Worm (Caenorhabditis elegans) whole organism, mixed stage, embryonic: ENCODE data around the gene T13F3.4.

ENCODE experiments used
- bed-3 ChIP-seq: fragments of 200-800 bp; sonication (Bioruptor generic); optimal IDR thresholded peaks from 3 replicates; lab custom pipeline; 2018; ENCODE audit warnings: mild to moderate bottlenecking, missing genetic modification characterization, moderate library complexity, missing compliant biosample characterization
- drap-1 ChIP-seq: fragments of 200-800 bp; sonication (Bioruptor generic); optimal IDR thresholded peaks from 3 replicates; lab custom pipeline; 2018; ENCODE audit warnings: mild to moderate bottlenecking, missing genetic modification characterization, missing compliant biosample characterization
- elt-3 ChIP-seq: fragments of 150-350 bp; optimal IDR thresholded peaks from 2 replicates; lab custom pipeline; 2014; ENCODE audit warnings: missing biosample characterization, missing genetic modification characterization
- nhr-76 ChIP-seq: sonication (generic microtip); optimal IDR thresholded peaks from 2 replicates; lab custom pipeline; 2017; ENCODE audit warnings: missing biosample characterization, missing genetic modification characterization
- sem-2 ChIP-seq: fragments of 200-800 bp; sonication (Bioruptor generic); optimal IDR thresholded peaks from 2 replicates; lab custom pipeline; 2018; ENCODE audit warnings: mild to moderate bottlenecking, missing genetic modification characterization, missing compliant biosample characterization
- tbx-8 ChIP-seq: fragments of 200-800 bp; sonication (Bioruptor generic); optimal IDR thresholded peaks from 2 replicates; lab custom pipeline; 2018; ENCODE audit warnings: mild to moderate bottlenecking, missing genetic modification characterization, moderate library complexity, missing compliant biosample characterization
- zip-8 ChIP-seq: fragments of 150-350 bp; optimal IDR thresholded peaks from 2 replicates; lab custom pipeline; 2014; ENCODE audit warnings: missing biosample characterization, missing genetic modification characterization

T13F3.4 gene

DNA sequence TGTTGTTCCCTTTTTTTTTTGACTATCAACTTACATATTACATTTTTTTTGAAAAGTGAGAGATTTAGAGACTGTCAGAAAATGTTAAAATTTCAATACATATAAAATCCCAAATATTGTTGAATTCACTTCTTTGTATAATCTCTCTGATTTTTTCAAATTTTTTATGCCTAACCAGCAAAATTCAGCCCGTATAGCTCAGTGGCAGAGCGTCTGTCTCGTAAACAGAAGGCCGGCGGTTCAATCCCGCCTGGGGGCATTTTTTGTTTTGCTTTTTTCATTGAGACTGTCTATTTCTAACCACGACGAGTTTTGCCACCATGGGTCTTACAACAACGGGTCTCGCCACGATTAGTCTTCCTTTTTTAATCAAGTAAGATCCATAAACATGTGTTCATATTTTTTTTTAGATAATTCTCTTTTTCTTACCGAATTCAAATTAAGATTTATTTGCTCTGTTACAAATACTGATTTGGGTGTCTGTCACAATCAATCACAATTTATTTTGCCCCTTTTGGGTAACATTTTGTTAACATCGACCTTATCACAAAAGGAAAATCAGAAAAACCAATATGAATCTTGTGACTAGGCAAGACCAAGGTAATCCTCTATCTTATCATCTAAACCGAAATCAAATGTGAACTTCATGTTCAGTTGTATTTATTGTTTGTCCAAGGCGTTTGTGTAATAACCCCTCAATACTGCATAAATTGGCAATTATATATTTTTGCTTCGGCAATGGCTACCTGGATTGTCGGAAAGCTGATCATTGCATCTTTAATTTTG, 47.2 kb downstream of the T13F3.4 start, which contains the start of gene glc-1:
Gene glc-1, plus strand, starts transcription at position 663 of the 786 bp plus-strand sequence.
- no peak for TF ChIP-seq nhr-76 (tag; lab: Kevin White, UChicago)

DNA sequence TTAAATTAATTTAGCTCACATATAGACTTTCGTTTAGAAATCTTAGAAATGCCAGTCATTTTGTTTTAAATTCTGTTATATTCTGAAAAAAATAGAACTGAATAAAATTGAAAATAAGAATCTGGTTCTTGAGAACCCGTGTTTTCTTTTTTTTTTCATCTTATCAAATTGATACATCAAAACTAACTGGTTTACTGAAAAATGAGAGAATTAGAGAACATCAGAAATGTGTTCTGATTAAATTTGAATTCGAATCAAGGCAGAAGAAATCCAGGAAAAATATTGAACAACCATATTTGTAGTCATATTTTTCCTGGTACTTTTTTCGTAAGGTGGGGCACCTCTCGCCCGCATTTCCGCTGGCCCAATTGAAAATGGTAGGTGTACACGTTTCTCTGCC, 47.9 kb downstream of the T13F3.4 start, which contains the start of gene F11A5.15:
Gene F11A5.15, minus strand, starts transcription at position 101 of the 400 bp plus-strand sequence.
- TF ChIP-seq drap-1 (GFP tag; lab: Kevin White, UChicago) (no peak), bed-3 (GFP tag; lab: Kevin White, UChicago) (no peak), zip-8 (tag; lab: Kevin White, UChicago) (no peak), sem-2 (GFP tag; lab: Kevin White, UChicago) (no peak), elt-3 (tag; lab: Kevin White, UChicago) (no peak), tbx-8 (GFP tag; lab: Kevin White, UChicago) (no peak)
